Worm (Caenorhabditis elegans) whole organism, late embryonic: Measurements from ENCODE around the gene egl-27.

ENCODE experiments used
- T23F11.4 ChIP-seq: fragments of 200-800 bp; sonication (Bioruptor generic); optimal IDR thresholded peaks from 2 replicates; lab custom pipeline; 2018; ENCODE audit warnings: mild to moderate bottlenecking, missing genetic modification characterization, missing compliant biosample characterization
- ama-1 ChIP-seq: fragments of 150-350 bp; optimal IDR thresholded peaks from 2 replicates; lab custom pipeline; 2014
- ceh-45 ChIP-seq: fragments of 200-800 bp; sonication (Bioruptor generic); IDR thresholded peaks from 2 replicates; pipeline ENCODE4 v1.3.6; 2022; ENCODE audit warnings: missing genetic modification reagents, missing genetic modification characterization, missing compliant biosample characterization
- fkh-10 ChIP-seq: fragments of 150-350 bp; optimal IDR thresholded peaks from 2 replicates; lab custom pipeline; 2014; ENCODE audit warnings: missing biosample characterization, missing genetic modification reagents, missing genetic modification characterization
- hlh-30 ChIP-seq: sonication (generic microtip); optimal IDR thresholded peaks from 2 replicates; lab custom pipeline; 2017; ENCODE audit warnings: antibody characterized with exemption, missing genetic modification characterization, missing compliant biosample characterization; ENCODE audit not compliant: insufficient read depth
- nfya-1 ChIP-seq: sonication (generic microtip); optimal IDR thresholded peaks from 2 replicates; lab custom pipeline; 2017; ENCODE audit warnings: missing genetic modification characterization, mild to moderate bottlenecking, missing compliant biosample characterization, antibody characterized with exemption, moderate library complexity
- nhr-11 ChIP-seq: fragments of 150-350 bp; optimal IDR thresholded peaks from 2 replicates; lab custom pipeline; 2014; ENCODE audit warnings: missing biosample characterization, missing genetic modification characterization
- pha-4 ChIP-seq: fragments of 150-350 bp; optimal IDR thresholded peaks from 2 replicates; lab custom pipeline; 2018; ENCODE audit warnings: missing biosample characterization, missing genetic modification reagents, missing genetic modification characterization
- rnt-1 ChIP-seq: sonication (generic microtip); optimal IDR thresholded peaks from 2 replicates; lab custom pipeline; 2016; ENCODE audit warnings: missing genetic modification characterization, missing compliant biosample characterization
- sdc-2 ChIP-seq: sonication (generic microtip); optimal IDR thresholded peaks from 2 replicates; lab custom pipeline; 2016; ENCODE audit warnings: missing genotype, missing genetic modification characterization, missing compliant biosample characterization
- ztf-16 ChIP-seq: sonication (generic microtip); optimal IDR thresholded peaks from 2 replicates; lab custom pipeline; 2017; ENCODE audit warnings: missing genetic modification characterization, missing compliant biosample characterization

ce11 chrII:6858835-6859234, 24.0 kb downstream of the egl-27 start:
- no peak for TF ChIP-seq ztf-16 (tag; lab: Kevin White, UChicago)
- TF ChIP-seq nhr-11 (tag; lab: Kevin White, UChicago) = no peak
- TF ChIP-seq sdc-2 = no peak
- TF ChIP-seq ama-1 (lab: Kevin White, UChicago) = no peak
- peak; percentile 41 for TF ChIP-seq rnt-1
- no peak for TF ChIP-seq ceh-45 (GFP tag; lab: Robert Waterston, UW)
- peak; percentile 56 for TF ChIP-seq nfya-1 (tag; lab: Kevin White, UChicago)
- TF ChIP-seq pha-4 (tag; lab: Kevin White, UChicago) = no peak
- no peak for TF ChIP-seq T23F11.4 (GFP tag; lab: Kevin White, UChicago)
- no peak for TF ChIP-seq hlh-30
- TF ChIP-seq fkh-10 (GFP tag; lab: Kevin White, UChicago) = no peak
